Fruit fly (Drosophila melanogaster): ENCODE data around the gene knk.

Gene knk

dm6 chr3R:10170356-10170876 lies 45.0 kb upstream of the knk start, which contains the start of gene Best1 (continued):
- TF ChIP-seq btn (GFP tag; optimal IDR thresholded peaks at IDR 0.05) (no peak), Antp (GFP tag; optimal IDR thresholded peaks at IDR 0.05) (peak; percentile 74), Adf1 (GFP tag; IDR thresholded peaks at IDR 0.05) (peak; percentile 75), CG9932 (GFP tag; IDR thresholded peaks at IDR 0.05) (peak; percentile 97), CG34376 (GFP tag; optimal IDR thresholded peaks at IDR 0.05) (peak; percentile 94), Nf-YC (tag; optimal IDR thresholded peaks at IDR 0.05) (peak; percentile 84), Oli (tag; optimal IDR thresholded peaks at IDR 0.05) (peak; percentile 90), CG30403 (GFP tag; optimal IDR thresholded peaks at IDR 0.05) (peak; percentile 91), CG6689 (GFP tag; IDR thresholded peaks at IDR 0.05) (peak; percentile 92), Jarid2 (GFP tag; optimal IDR thresholded peaks at IDR 0.05) (peak; percentile 98), gfzf (GFP tag; optimal IDR thresholded peaks at IDR 0.05) (no peak), Bgb (GFP tag; IDR thresholded peaks at IDR 0.05; ENCODE audit: partially characterized antibody) (peak; percentile 89), CG18476 (GFP tag; optimal IDR thresholded peaks at IDR 0.05) (peak; percentile 62), salm (tag; optimal IDR thresholded peaks at IDR 0.05) (peak; percentile 80), dati (GFP tag; IDR thresholded peaks at IDR 0.05) (no peak), stwl (tag; optimal IDR thresholded peaks at IDR 0.05) (peak; percentile 41), Lpt (GFP tag; optimal IDR thresholded peaks at IDR 0.05) (no peak), CG10431 (GFP tag; optimal IDR thresholded peaks at IDR 0.05) (peak; percentile 77), CG1792 (GFP tag; optimal IDR thresholded peaks at IDR 0.05) (peak; percentile 40), exex (tag; optimal IDR thresholded peaks at IDR 0.05) (peak; percentile 70), CG15696 (tag; optimal IDR thresholded peaks at IDR 0.05) (peak; percentile 90), Dref (GFP tag; IDR thresholded peaks at IDR 0.05) (no peak), CG12299 (tag; optimal IDR thresholded peaks at IDR 0.05) (peak; percentile 86), Hmx (GFP tag; optimal IDR thresholded peaks at IDR 0.05) (no peak), CG6791 (GFP tag; IDR thresholded peaks at IDR 0.05; ENCODE audit: partially characterized antibody) (peak; percentile 65), B-H1 (GFP tag; IDR thresholded peaks at IDR 0.05) (peak; percentile 88), CG11723 (GFP tag; optimal IDR thresholded peaks at IDR 0.05) (peak; percentile 90), lilli (GFP tag; optimal IDR thresholded peaks at IDR 0.05) (peak; percentile 85), prd (optimal IDR thresholded peaks at IDR 0.05) (no peak), prd (GFP tag; IDR thresholded peaks at IDR 0.05) (peak; percentile 95), sisA (GFP tag; IDR thresholded peaks at IDR 0.05) (peak; percentile 91), Deaf1 (tag; optimal IDR thresholded peaks at IDR 0.05) (peak; percentile 74), CG4707 (GFP tag; optimal IDR thresholded peaks at IDR 0.05) (peak; percentile 76), CG16863 (GFP tag; optimal IDR thresholded peaks at IDR 0.05) (peak; percentile 35), CG33213 (GFP tag; optimal IDR thresholded peaks at IDR 0.05) (peak; percentile 50), CG7556 (GFP tag; optimal IDR thresholded peaks at IDR 0.05) (peak; percentile 91), CG17328 (GFP tag; IDR thresholded peaks at IDR 0.05) (peak; percentile 92), shn (GFP tag; optimal IDR thresholded peaks at IDR 0.05) (peak; percentile 61), CG12744 (GFP tag; optimal IDR thresholded peaks at IDR 0.05) (peak; percentile 65), so (GFP tag; IDR thresholded peaks at IDR 0.05) (peak; percentile 90), HLH54F (GFP tag; optimal IDR thresholded peaks at IDR 0.05) (peak; percentile 78), Vsx1 (GFP tag; optimal IDR thresholded peaks at IDR 0.05) (peak; percentile 87), Mes4 (GFP tag; optimal IDR thresholded peaks at IDR 0.05) (peak; percentile 43), luna (GFP tag; optimal IDR thresholded peaks at IDR 0.05) (peak; percentile 33), Gug (GFP tag; IDR thresholded peaks at IDR 0.05) (peak; percentile 96), Chrac-16 (GFP tag; optimal IDR thresholded peaks at IDR 0.05) (peak; percentile 84), CG31224 (GFP tag; IDR thresholded peaks at IDR 0.05) (peak; percentile 87), nerfin-2 (GFP tag; IDR thresholded peaks at IDR 0.05; ENCODE audit: partially characterized antibody) (peak; percentile 54), crp (GFP tag; optimal IDR thresholded peaks at IDR 0.05) (peak in 1 of 2 experiments; percentile 43), Gsc (GFP tag; IDR thresholded peaks at IDR 0.05) (no peak), slou (GFP tag; optimal IDR thresholded peaks at IDR 0.05) (peak; percentile 39)

All from whole organism, embryonic.